Fruit fly (Drosophila melanogaster): ENCODE data around the gene Mcr.
A peak's percentile ranks its signal among the peaks of the same experiment; 100 is the strongest.

The Mcr gene

DNA sequence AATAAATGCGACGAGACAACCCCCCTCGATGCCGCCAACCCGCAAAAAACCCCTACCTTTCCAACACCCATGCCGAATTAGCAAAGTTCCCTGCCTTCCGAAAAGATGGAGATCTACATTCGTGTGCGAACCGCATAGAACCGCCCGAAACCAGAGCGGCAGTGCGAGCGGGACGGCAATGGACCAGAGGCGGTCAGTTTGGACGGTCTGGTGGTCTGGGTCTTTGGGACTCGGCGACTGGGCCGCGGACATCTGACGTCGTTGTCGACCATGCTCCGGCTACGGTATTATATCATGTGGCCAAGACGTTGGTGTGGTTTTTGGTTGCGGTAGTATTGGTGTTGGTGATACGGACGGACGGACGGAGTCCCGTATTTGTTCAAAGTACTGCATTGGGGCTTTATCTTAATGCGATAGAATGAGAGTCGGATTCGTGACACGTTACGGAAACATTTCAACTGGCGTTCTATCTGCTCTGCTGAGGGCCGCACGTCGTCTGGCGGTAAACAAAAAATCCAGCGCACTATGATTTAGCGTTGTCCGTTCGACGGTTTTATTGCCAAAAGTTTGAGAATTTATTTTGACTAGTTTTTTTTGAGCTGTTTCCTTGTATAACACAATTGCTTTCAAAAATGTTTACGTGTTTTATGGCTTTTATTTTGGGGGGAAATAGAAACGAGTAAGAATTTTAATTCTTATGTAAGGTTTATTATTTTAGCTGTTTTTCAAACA, 4.1 kb upstream of the Mcr start (continued):
- TF ChIP-seq CG12769 (tag; optimal IDR thresholded peaks at IDR 0.05) (peak; percentile 80), chm (GFP tag; IDR thresholded peaks at IDR 0.05) (0 out of 2 replicates have a peak, but pooled peaks have one; percentile 33), CG10147 (GFP tag; optimal IDR thresholded peaks at IDR 0.05) (peak; percentile 23), Taf1 (GFP tag; IDR thresholded peaks at IDR 0.05) (0 out of 2 replicates have a peak, but pooled peaks have one; percentile 10), NFAT (GFP tag; IDR thresholded peaks at IDR 0.05) (no peak), Sry-β (GFP tag; optimal IDR thresholded peaks at IDR 0.05) (peak; percentile 82), GATAe (GFP tag; conservative IDR thresholded peaks at IDR 0.05) (no peak), CG13296 (GFP tag; optimal IDR thresholded peaks at IDR 0.05) (no peak), cwo (GFP tag; optimal IDR thresholded peaks at IDR 0.05) (peak; percentile 27), CG9932 (GFP tag; IDR thresholded peaks at IDR 0.05) (peak; percentile 27; the same call in 1 of the 2 replicates), CG17359 (tag; optimal IDR thresholded peaks at IDR 0.05) (peak; percentile 1), scrt (GFP tag; optimal IDR thresholded peaks at IDR 0.05) (peak; percentile 17), MBD-R2 (GFP tag; IDR thresholded peaks at IDR 0.05) (peak; percentile 24; the same call in 1 of the 2 replicates), dmrt99B (tag; optimal IDR thresholded peaks at IDR 0.05) (peak; percentile 2), CG34422 (GFP tag; IDR thresholded peaks at IDR 0.05) (peak; percentile 13; the same call in 1 of the 3 replicates), gem (tag; optimal IDR thresholded peaks at IDR 0.05) (peak; percentile 85), CG10321 (GFP tag; IDR thresholded peaks at IDR 0.05) (0 out of 2 replicates have a peak, but pooled peaks have one; percentile 12), zfh1 (GFP tag; IDR thresholded peaks at IDR 0.05) (no peak), lmd (GFP tag; IDR thresholded peaks at IDR 0.05) (0 out of 2 replicates have a peak, but pooled peaks have one; percentile 28), Myb (GFP tag; optimal IDR thresholded peaks at IDR 0.05) (peak; percentile 0), run (tag; optimal IDR thresholded peaks at IDR 0.05) (no peak)

DNA sequence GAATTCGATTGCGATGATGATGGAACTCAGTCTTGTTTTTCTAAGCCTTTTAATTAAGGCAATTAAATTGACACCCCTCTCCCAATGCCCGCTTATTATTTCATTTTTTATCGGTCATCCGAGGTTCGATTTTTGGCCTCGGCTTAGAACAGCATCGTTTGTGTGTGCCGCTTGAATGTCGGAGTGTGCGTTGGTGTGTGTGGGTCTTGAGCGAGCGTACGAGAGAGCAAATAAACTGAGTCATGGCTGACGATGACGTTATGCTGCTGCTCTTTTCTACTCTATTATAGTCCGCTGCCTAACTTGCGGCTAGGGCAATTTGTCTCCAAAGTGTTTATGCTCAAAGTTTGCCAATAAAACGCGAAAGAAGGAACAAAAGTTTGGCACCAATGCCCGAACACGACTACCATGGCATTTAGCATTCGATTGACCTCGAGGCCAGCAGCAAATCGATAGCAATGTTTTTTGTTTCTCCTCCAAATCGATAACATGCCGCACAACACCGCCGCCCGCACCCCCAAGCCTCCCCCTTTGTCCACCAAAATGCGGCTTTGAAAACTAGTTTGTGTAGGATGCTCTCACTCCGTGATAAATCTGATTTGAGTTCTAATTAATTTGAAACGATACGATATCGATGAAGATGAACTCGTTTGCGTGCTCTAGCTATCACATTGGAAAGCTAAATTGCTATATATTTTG, 2.8 kb upstream of the Mcr start:
- TF ChIP-seq CG6765 (GFP tag; optimal IDR thresholded peaks at IDR 0.05): no peak
- no peak for TF ChIP-seq Elba2 (GFP tag; optimal IDR thresholded peaks at IDR 0.05)
- no peak for TF ChIP-seq tgo (GFP tag; IDR thresholded peaks at IDR 0.05)
- TF ChIP-seq abd-A (tag; optimal IDR thresholded peaks at IDR 0.05): peak; percentile 46
- no peak for TF ChIP-seq corto (GFP tag; optimal IDR thresholded peaks at IDR 0.05)
- peak; percentile 83 for TF ChIP-seq crol (GFP tag; IDR thresholded peaks at IDR 0.05)
- no peak for TF ChIP-seq Hey (tag; optimal IDR thresholded peaks at IDR 0.05)
- TF ChIP-seq CG9932 (GFP tag; IDR thresholded peaks at IDR 0.05): 0 out of 2 replicates have a peak, but pooled peaks have one; percentile 10
- peak; percentile 9 for TF ChIP-seq CG13894 (tag; optimal IDR thresholded peaks at IDR 0.05)
- 0 out of 3 replicates have a peak, but pooled peaks have one; percentile 4 for TF ChIP-seq CG17361 (GFP tag; IDR thresholded peaks at IDR 0.05)
- no peak for TF ChIP-seq org-1 (GFP tag; optimal IDR thresholded peaks at IDR 0.05)
- no peak for TF ChIP-seq sqz (GFP tag; optimal IDR thresholded peaks at IDR 0.05)
- TF ChIP-seq Opbp (GFP tag; IDR thresholded peaks at IDR 0.05; ENCODE audit: partially characterized antibody): 0 out of 3 replicates have a peak, but pooled peaks have one; percentile 18
- TF ChIP-seq cg (GFP tag; optimal IDR thresholded peaks at IDR 0.05): peak; percentile 54
- TF ChIP-seq stwl (tag; optimal IDR thresholded peaks at IDR 0.05): peak; percentile 32
- TF ChIP-seq HLH4C (GFP tag; IDR thresholded peaks at IDR 0.05; ENCODE audit: partially characterized antibody): peak; percentile 39; the same call in 2 of the 3 replicates
- TF ChIP-seq pho (GFP tag; optimal IDR thresholded peaks at IDR 0.05): no peak
- peak; percentile 15 for TF ChIP-seq kay (GFP tag; optimal IDR thresholded peaks at IDR 0.05)
- TF ChIP-seq Trl (optimal IDR thresholded peaks at IDR 0.05): peak; percentile 8 to 52
- TF ChIP-seq Trl (GFP tag; optimal IDR thresholded peaks at IDR 0.05): no peak
- TF ChIP-seq sob (GFP tag; IDR thresholded peaks at IDR 0.05): peak; percentile 33; the same call in 1 of the 2 replicates
- TF ChIP-seq CG34224 (GFP tag; IDR thresholded peaks at IDR 0.05; ENCODE audit: partially characterized antibody): 0 out of 3 replicates have a peak, but pooled peaks have one; percentile 14
- peak; percentile 61 for TF ChIP-seq Med (GFP tag)
- 0 out of 3 replicates have a peak, but pooled peaks have one; percentile 12 for TF ChIP-seq otp (GFP tag; IDR thresholded peaks at IDR 0.05)
- peak; percentile 78 for TF ChIP-seq onecut (GFP tag; IDR thresholded peaks at IDR 0.05)
- 0 out of 4 replicates have a peak, but pooled peaks have one; percentile 60 for TF ChIP-seq chinmo (GFP tag; IDR thresholded peaks at IDR 0.05; ENCODE audit: partially characterized antibody)
- peak; percentile 5 for TF ChIP-seq gcm (GFP tag; optimal IDR thresholded peaks at IDR 0.05)
